Worm (Caenorhabditis elegans) whole organism, young adult: ENCODE data around the gene seip-1.

Experiments used
- K11D2.4 ChIP-seq: fragments of 200-800 bp; sonication (Bioruptor generic); IDR thresholded peaks from 2 replicates; pipeline ENCODE4 v1.3.6; 2022; ENCODE audit warnings: missing genetic modification reagents, missing genetic modification characterization, missing compliant biosample characterization
- T26A5.8 ChIP-seq: sonication (generic microtip); optimal IDR thresholded peaks from 2 replicates; lab custom pipeline; 2016; ENCODE audit warnings: missing genetic modification characterization, missing compliant biosample characterization
- Y79H2A.3 ChIP-seq: fragments of 200-800 bp; sonication (Bioruptor generic); conservative IDR thresholded peaks from 2 replicates; pipeline ENCODE4 v1.3.6; 2022; ENCODE audit warnings: missing genetic modification reagents, missing genetic modification characterization, missing compliant biosample characterization
- hmg-1.2 ChIP-seq: fragments of 200-800 bp; sonication (Bioruptor generic); IDR thresholded peaks from 2 replicates; pipeline ENCODE4 v1.3.6; 2022; ENCODE audit warnings: missing genetic modification reagents, missing genetic modification characterization, missing compliant biosample characterization
- rec-8 ChIP-seq, 2 experiments: sonication (generic microtip); optimal IDR thresholded peaks; 2 replicates each; lab custom pipeline; 2016; ENCODE audit warnings: mild to moderate bottlenecking in 2 of 2, missing genetic modification characterization in 2 of 2, missing genetic modification reagents in 2 of 2, missing genotype in 2 of 2, missing biosample characterization in 1 of 2, missing compliant biosample characterization in 1 of 2, moderate library complexity in 1 of 2
- unc-130 ChIP-seq: sonication (generic microtip); optimal IDR thresholded peaks from 2 replicates; lab custom pipeline; 2016; ENCODE audit warnings: missing genetic modification reagents, missing genetic modification characterization, missing compliant biosample characterization
- unc-62 ChIP-seq: fragments of 150-350 bp; optimal IDR thresholded peaks from 2 replicates; lab custom pipeline; 2014; ENCODE audit warnings: missing biosample characterization, missing genetic modification reagents, missing genetic modification characterization

DNA sequence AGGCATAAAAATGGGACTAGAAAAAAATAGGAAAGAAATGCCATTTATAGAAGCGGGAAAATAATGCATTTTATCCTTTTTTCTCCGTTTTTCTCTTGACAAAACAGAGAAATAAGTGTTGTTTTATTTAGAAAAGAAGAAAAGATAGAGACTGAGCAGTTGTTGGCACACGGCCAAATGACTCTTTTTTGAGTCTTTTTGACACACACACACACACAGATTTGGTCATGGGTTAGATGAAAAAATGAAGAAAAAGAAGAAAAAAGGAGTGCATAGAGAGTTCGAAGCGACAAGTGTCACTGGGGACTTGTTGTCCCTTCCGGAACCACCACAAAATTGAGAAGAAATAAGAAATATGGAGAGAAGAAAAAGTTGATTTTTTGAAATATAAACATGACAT is 19.5 kb downstream of the seip-1 start:
- TF ChIP-seq unc-130, result no peak
- TF ChIP-seq hmg-1.2, result no peak
- no peak for TF ChIP-seq unc-62 (GFP tag; lab: Kevin White, UChicago)
- TF ChIP-seq K11D2.4 (GFP tag; lab: Robert Waterston, UW), result no peak
- no peak for TF ChIP-seq Y79H2A.3 (GFP tag; lab: Robert Waterston, UW)
- TF ChIP-seq rec-8 (tag; optimal IDR thresholded peaks at IDR 0.05; lab: Kevin White, UChicago), result no peak
- TF ChIP-seq T26A5.8 (tag; lab: Kevin White, UChicago), result no peak
